Worm (Caenorhabditis elegans): ENCODE measurements around the gene C03B1.4.

C03B1.4 gene

DNA sequence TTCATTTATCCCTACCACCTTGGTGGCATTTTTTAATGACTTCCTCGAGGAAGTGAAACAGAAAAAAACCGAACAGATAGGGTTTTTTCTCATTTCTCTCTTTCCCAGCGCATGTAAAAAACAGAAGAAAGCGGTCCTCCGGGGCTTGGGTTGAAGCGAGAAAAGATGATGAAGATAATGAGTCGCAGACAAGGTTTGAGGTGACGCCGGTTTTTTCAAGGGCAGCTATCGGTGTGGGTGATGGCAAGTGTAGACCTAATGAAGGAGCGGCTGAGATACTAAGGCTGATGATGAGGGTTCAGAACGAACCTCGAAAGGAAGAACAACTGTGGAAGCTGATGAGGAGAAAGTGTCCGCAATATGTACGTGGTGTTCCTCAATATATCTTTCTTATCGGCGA, 43.4 kb upstream of the C03B1.4 start (continued):
- no peak for TF ChIP-seq fkh-8 (tag; optimal IDR thresholded peaks at IDR 0.05)
- no peak for TF ChIP-seq ceh-82 (tag; optimal IDR thresholded peaks at IDR 0.05)
- TF ChIP-seq ztf-11 (tag; optimal IDR thresholded peaks at IDR 0.05), result no peak
- TF ChIP-seq nhr-19 (GFP tag; conservative IDR thresholded peaks at IDR 0.05), result peak; percentile 29; the same call in 1 of the 2 replicates
- TF ChIP-seq unc-30 (tag; optimal IDR thresholded peaks at IDR 0.05), result no peak
- no peak for TF ChIP-seq ztf-4 (tag; optimal IDR thresholded peaks at IDR 0.05)
- TF ChIP-seq jun-1 (tag; optimal IDR thresholded peaks at IDR 0.05), result no peak
- TF ChIP-seq snu-23 (GFP tag; optimal IDR thresholded peaks at IDR 0.05), result peak; percentile 52
- no peak for TF ChIP-seq ces-1 (GFP tag; optimal IDR thresholded peaks at IDR 0.05)
- peak; percentile 20 for TF ChIP-seq irx-1 (tag; optimal IDR thresholded peaks at IDR 0.05)
- no peak for TF ChIP-seq C34B4.2 (tag; optimal IDR thresholded peaks at IDR 0.05)
- no peak for TF ChIP-seq fos-1 (tag; optimal IDR thresholded peaks at IDR 0.05)
- no peak for TF ChIP-seq isw-1 (GFP tag; IDR thresholded peaks at IDR 0.05)
- 0 out of 2 replicates have a peak, but pooled peaks have one; percentile 38 for TF ChIP-seq grh-1 (GFP tag; IDR thresholded peaks at IDR 0.05)
- no peak for TF ChIP-seq unc-98 (GFP tag; IDR thresholded peaks at IDR 0.05)
- TF ChIP-seq alr-1 (tag; optimal IDR thresholded peaks at IDR 0.05; ENCODE audit: borderline replicate concordance), result no peak
- TF ChIP-seq tbx-2 (tag; optimal IDR thresholded peaks at IDR 0.05), result peak; percentile 36
- TF ChIP-seq nhr-12 (tag; optimal IDR thresholded peaks at IDR 0.05), result no peak
- TF ChIP-seq lsy-2 (tag; optimal IDR thresholded peaks at IDR 0.05), result no peak
- no peak for TF ChIP-seq hlh-17 (GFP tag; optimal IDR thresholded peaks at IDR 0.05; ENCODE audit: borderline replicate concordance)
- TF ChIP-seq rnt-1 (tag; optimal IDR thresholded peaks at IDR 0.05), result no peak
- no peak for TF ChIP-seq nhr-47 (tag; optimal IDR thresholded peaks at IDR 0.05)
- no peak for TF ChIP-seq egl-27 (tag; optimal IDR thresholded peaks at IDR 0.05)
- TF ChIP-seq aly-2 (tag; optimal IDR thresholded peaks at IDR 0.05), result no peak
- no peak for TF ChIP-seq ceh-90 (tag; optimal IDR thresholded peaks at IDR 0.05)
- no peak for TF ChIP-seq vab-15 (tag; optimal IDR thresholded peaks at IDR 0.05)
- TF ChIP-seq elt-2 (tag; optimal IDR thresholded peaks at IDR 0.05), result no peak
- TF ChIP-seq nhr-84 (tag; optimal IDR thresholded peaks at IDR 0.05), result no peak
- TF ChIP-seq Y116A8C.19 (tag; optimal IDR thresholded peaks at IDR 0.05; ENCODE audit: borderline replicate concordance), result no peak
- no peak for TF ChIP-seq ceh-88 (GFP tag; IDR thresholded peaks at IDR 0.05)
- no peak for TF ChIP-seq swsn-7 (tag; optimal IDR thresholded peaks at IDR 0.05)
- TF ChIP-seq dsc-1 (tag; optimal IDR thresholded peaks at IDR 0.05), result no peak
- TF ChIP-seq fkh-10 (GFP tag; optimal IDR thresholded peaks at IDR 0.05), result no peak
- TF ChIP-seq unc-86 (tag; optimal IDR thresholded peaks at IDR 0.05), result no peak
- no peak for TF ChIP-seq ets-5 (GFP tag; IDR thresholded peaks at IDR 0.05)
- no peak for TF ChIP-seq hlh-4 (tag; optimal IDR thresholded peaks at IDR 0.05)
- TF ChIP-seq egl-13 (tag; optimal IDR thresholded peaks at IDR 0.05), result no peak
- TF ChIP-seq nhr-28 (tag; optimal IDR thresholded peaks at IDR 0.05), result no peak
- no peak for TF ChIP-seq lir-3 (tag; optimal IDR thresholded peaks at IDR 0.05; ENCODE audit: poor library complexity)
- TF ChIP-seq lin-13 (GFP tag; optimal IDR thresholded peaks at IDR 0.05), result no peak
- TF ChIP-seq xbp-1 (tag; optimal IDR thresholded peaks at IDR 0.05), result no peak
- peak; percentile 53 for TF ChIP-seq mep-1 (tag; optimal IDR thresholded peaks at IDR 0.05)
- no peak for TF ChIP-seq aha-1 (tag; optimal IDR thresholded peaks at IDR 0.05)
- TF ChIP-seq ama-1 (optimal IDR thresholded peaks at IDR 0.05), result no peak
- TF ChIP-seq ceh-63 (GFP tag; optimal IDR thresholded peaks at IDR 0.05), result no peak
- TF ChIP-seq nhr-11 (tag; optimal IDR thresholded peaks at IDR 0.05), result no peak
- TF ChIP-seq nhr-76 (tag; optimal IDR thresholded peaks at IDR 0.05), result no peak
- no peak for TF ChIP-seq snpc-4 (tag; optimal IDR thresholded peaks at IDR 0.05)
- peak; percentile 40 for TF ChIP-seq nhr-90 (tag; optimal IDR thresholded peaks at IDR 0.05; ENCODE audit: poor library complexity)
- TF ChIP-seq fkh-4 (tag; optimal IDR thresholded peaks at IDR 0.05; ENCODE audit: borderline replicate concordance), result no peak
- peak; percentile 59 for TF ChIP-seq nhr-20 (tag; optimal IDR thresholded peaks at IDR 0.05)
- no peak for TF ChIP-seq unc-62 (GFP tag; optimal IDR thresholded peaks at IDR 0.05)
- TF ChIP-seq zip-4 (GFP tag; optimal IDR thresholded peaks at IDR 0.05), result no peak
- TF ChIP-seq hpl-2 (GFP tag; optimal IDR thresholded peaks at IDR 0.05), result no peak
